Fruit fly (Drosophila melanogaster) whole organism, embryonic: ENCODE results near the gene spidey.

Source experiments
- ATbp ChIP-seq: fragments of 200-800 bp; sonication (Bioruptor generic); optimal IDR thresholded peaks from 2 replicates; lab custom pipeline; 2017; ENCODE audit warnings: missing biosample characterization, mild to moderate bottlenecking, missing genetic modification characterization, missing genetic modification reagents
- Adf1 ChIP-seq: fragments of 200-800 bp; sonication (Bioruptor generic); IDR thresholded peaks from 2 replicates; pipeline ENCODE4 v1.3.6; 2022; ENCODE audit warnings: missing biosample characterization, missing genetic modification characterization
- CG10462 ChIP-seq: fragments of 200-800 bp; sonication (Bioruptor generic); optimal IDR thresholded peaks from 2 replicates; lab custom pipeline; 2016; ENCODE audit warnings: missing biosample characterization, missing genetic modification characterization
- CG14014 ChIP-seq: fragments of 200-800 bp; sonication (Bioruptor generic); IDR thresholded peaks from 2 replicates; pipeline ENCODE4 v1.3.6; 2022; ENCODE audit warnings: missing biosample characterization, missing genetic modification characterization
- CG14050 ChIP-seq: fragments of 200-800 bp; sonication (Bioruptor generic); IDR thresholded peaks from 3 replicates; pipeline ENCODE4 v1.3.6; 2022; ENCODE audit warnings: missing biosample characterization, missing genetic modification characterization
- CG1602 ChIP-seq: fragments of 200-800 bp; sonication (Bioruptor generic); optimal IDR thresholded peaks from 3 replicates; lab custom pipeline; 2016; ENCODE audit warnings: missing biosample characterization, missing genetic modification characterization
- CG2129 ChIP-seq: fragments of 200-800 bp; sonication (Bioruptor generic); IDR thresholded peaks from 2 replicates; pipeline ENCODE4 v1.3.6; 2022; ENCODE audit warnings: missing biosample characterization, missing genetic modification characterization; ENCODE audit not compliant: partially characterized antibody
- CG30020 ChIP-seq: fragments of 200-800 bp; optimal IDR thresholded peaks from 2 replicates; lab custom pipeline; 2019; ENCODE audit warnings: missing biosample characterization, mild to moderate bottlenecking, missing genetic modification characterization, moderate library complexity
- CG30431 ChIP-seq: fragments of 200-800 bp; sonication (Bioruptor generic); optimal IDR thresholded peaks from 2 replicates; lab custom pipeline; 2017; ENCODE audit warnings: missing biosample characterization, missing genetic modification characterization
- CG3163 ChIP-seq: fragments of 200-800 bp; sonication (Bioruptor generic); optimal IDR thresholded peaks from 3 replicates; lab custom pipeline; 2016; ENCODE audit warnings: missing biosample characterization, missing genetic modification characterization
- CG33213 ChIP-seq: fragments of 200-800 bp; sonication (Bioruptor generic); optimal IDR thresholded peaks from 3 replicates; lab custom pipeline; 2016; ENCODE audit warnings: missing biosample characterization, missing genetic modification characterization
- CG42726 ChIP-seq: fragments of 200-800 bp; sonication (Bioruptor generic); IDR thresholded peaks from 2 replicates; pipeline ENCODE4 v1.3.6; 2022; ENCODE audit warnings: missing biosample characterization, missing genetic modification characterization; ENCODE audit not compliant: partially characterized antibody
- CG5245 ChIP-seq: fragments of 200-800 bp; sonication (Bioruptor generic); optimal IDR thresholded peaks from 3 replicates; lab custom pipeline; 2016; ENCODE audit warnings: missing biosample characterization, missing genetic modification characterization
- CG6689 ChIP-seq: fragments of 200-800 bp; sonication (Bioruptor generic); IDR thresholded peaks from 2 replicates; pipeline ENCODE4 v1.3.6; 2022; ENCODE audit warnings: missing biosample characterization, missing genetic modification characterization
- CG8478 ChIP-seq: fragments of >200 bp; optimal IDR thresholded peaks from 2 replicates; lab custom pipeline; 2018
- CG8944 ChIP-seq: fragments of 200-800 bp; sonication (Bioruptor generic); optimal IDR thresholded peaks from 3 replicates; lab custom pipeline; 2016; ENCODE audit warnings: missing biosample characterization, missing genetic modification characterization
- CG9437 ChIP-seq: fragments of 200-800 bp; sonication (Bioruptor generic); optimal IDR thresholded peaks from 2 replicates; lab custom pipeline; 2018; ENCODE audit warnings: missing biosample characterization, mild to moderate bottlenecking, missing genetic modification characterization
- Dref ChIP-seq: fragments of 200-800 bp; sonication (Bioruptor generic); IDR thresholded peaks from 2 replicates; pipeline ENCODE4 v1.3.6; 2022; ENCODE audit warnings: missing biosample characterization, missing genetic modification characterization
- E2f1 ChIP-seq: fragments of 200-800 bp; sonication (Bioruptor generic); IDR thresholded peaks from 2 replicates; pipeline ENCODE4 v1.3.6; 2022; ENCODE audit warnings: missing biosample characterization, missing genetic modification characterization
- Fer1 ChIP-seq: fragments of 200-800 bp; sonication (Bioruptor generic); optimal IDR thresholded peaks from 2 replicates; lab custom pipeline; 2017; ENCODE audit warnings: missing biosample characterization, mild to moderate bottlenecking, missing genetic modification characterization
- H15 ChIP-seq: fragments of 200-800 bp; sonication (Bioruptor generic); IDR thresholded peaks from 3 replicates; pipeline ENCODE4 v1.3.6; 2022; ENCODE audit warnings: missing biosample characterization, missing genetic modification characterization
- Hr78 ChIP-seq, 2 experiments: fragments of 200-800 bp in 1 of 2; fragments of >200 bp in 1 of 2; sonication (Bioruptor generic) in 1 of 2; optimal IDR thresholded peaks; 2 replicates each; lab custom pipeline; 2017 to 2019; ENCODE audit warnings: missing biosample characterization in 2 of 2, missing genetic modification characterization in 2 of 2, mild to moderate bottlenecking in 1 of 2, moderate library complexity in 1 of 2
- Meics ChIP-seq: fragments of 200-800 bp; sonication (Bioruptor generic); optimal IDR thresholded peaks from 2 replicates; lab custom pipeline; 2017; ENCODE audit warnings: missing biosample characterization, mild to moderate bottlenecking, missing genetic modification characterization
- Oaz ChIP-seq: fragments of 200-800 bp; sonication (Bioruptor generic); IDR thresholded peaks from 2 replicates; pipeline ENCODE4 v1.3.6; 2022; ENCODE audit warnings: missing biosample characterization, missing genetic modification characterization
- Rfx ChIP-seq: fragments of 200-800 bp; sonication (Bioruptor generic); IDR thresholded peaks from 2 replicates; pipeline ENCODE4 v1.3.6; 2022; ENCODE audit warnings: missing biosample characterization, missing genetic modification characterization
- Scr ChIP-seq: fragments of 200-800 bp; sonication (Bioruptor generic); IDR thresholded peaks from 2 replicates; pipeline ENCODE4 v1.3.6; 2022; ENCODE audit warnings: missing biosample characterization, missing genetic modification characterization; ENCODE audit not compliant: partially characterized antibody
- Side ChIP-seq: fragments of 200-800 bp; sonication (Bioruptor generic); optimal IDR thresholded peaks from 2 replicates; lab custom pipeline; 2016; ENCODE audit warnings: missing biosample characterization, missing genetic modification characterization
- ap ChIP-seq: fragments of 200-800 bp; sonication (Bioruptor generic); IDR thresholded peaks from 2 replicates; pipeline ENCODE4 v1.3.6; 2022; ENCODE audit warnings: missing biosample characterization, missing genetic modification characterization
- ase ChIP-seq: fragments of 200-800 bp; sonication (Bioruptor generic); IDR thresholded peaks from 3 replicates; pipeline ENCODE4 v1.3.6; 2022; ENCODE audit warnings: missing biosample characterization, missing genetic modification characterization
- br ChIP-seq: fragments of >200 bp; optimal IDR thresholded peaks from 2 replicates; lab custom pipeline; 2017
- dimm ChIP-seq: fragments of 200-800 bp; sonication (Bioruptor generic); IDR thresholded peaks from 2 replicates; pipeline ENCODE4 v1.3.6; 2022; ENCODE audit warnings: missing biosample characterization, missing genetic modification characterization
- dmrt99B ChIP-seq: fragments of 200-800 bp; sonication (Bioruptor generic); optimal IDR thresholded peaks from 2 replicates; lab custom pipeline; 2018; ENCODE audit warnings: missing biosample characterization, mild to moderate bottlenecking, missing genetic modification characterization, moderate library complexity
- fd64A ChIP-seq: fragments of 200-800 bp; sonication (Bioruptor generic); optimal IDR thresholded peaks from 3 replicates; lab custom pipeline; 2018; ENCODE audit warnings: missing biosample characterization, mild to moderate bottlenecking, missing genetic modification characterization
- gcm ChIP-seq: fragments of 200-800 bp; sonication (Bioruptor generic); optimal IDR thresholded peaks from 2 replicates; lab custom pipeline; 2019; ENCODE audit warnings: missing biosample characterization, mild to moderate bottlenecking, missing genetic modification characterization, moderate library complexity
- gfzf ChIP-seq: fragments of 200-800 bp; sonication (Bioruptor generic); optimal IDR thresholded peaks from 2 replicates; lab custom pipeline; 2016; ENCODE audit warnings: missing biosample characterization, mild to moderate bottlenecking, missing genetic modification characterization, moderate library complexity
- gsb ChIP-seq: fragments of 200-800 bp; sonication (Bioruptor generic); IDR thresholded peaks from 2 replicates; pipeline ENCODE4 v1.3.6; 2022; ENCODE audit warnings: missing biosample characterization, missing genetic modification characterization
- klu ChIP-seq: fragments of 200-800 bp; sonication (Bioruptor generic); IDR thresholded peaks from 2 replicates; pipeline ENCODE4 v1.3.6; 2022; ENCODE audit warnings: missing biosample characterization, missing genetic modification characterization
- knrl ChIP-seq: fragments of 200-800 bp; sonication (Bioruptor generic); IDR thresholded peaks from 3 replicates; pipeline ENCODE4 v1.3.6; 2022; ENCODE audit warnings: missing biosample characterization, missing genetic modification characterization; ENCODE audit not compliant: partially characterized antibody
- lilli ChIP-seq: fragments of 200-800 bp; sonication (Bioruptor generic); optimal IDR thresholded peaks from 3 replicates; lab custom pipeline; 2016; ENCODE audit warnings: missing biosample characterization, missing genetic modification characterization
- onecut ChIP-seq: fragments of 200-800 bp; sonication (Bioruptor generic); IDR thresholded peaks from 2 replicates; pipeline ENCODE4 v1.3.6; 2022; ENCODE audit warnings: missing biosample characterization, missing genetic modification characterization
- p53 ChIP-seq: fragments of 200-800 bp; sonication (Bioruptor generic); optimal IDR thresholded peaks from 2 replicates; lab custom pipeline; 2016; ENCODE audit warnings: missing biosample characterization, missing genetic modification characterization
- pfk ChIP-seq: fragments of 200-800 bp; sonication (Bioruptor generic); optimal IDR thresholded peaks from 2 replicates; lab custom pipeline; 2018; ENCODE audit warnings: missing biosample characterization, mild to moderate bottlenecking, missing genetic modification characterization, moderate library complexity
- pho ChIP-seq: fragments of 200-800 bp; sonication (Bioruptor generic); optimal IDR thresholded peaks from 2 replicates; lab custom pipeline; 2016; ENCODE audit warnings: missing biosample characterization, missing genetic modification characterization
- seq ChIP-seq: fragments of 200-800 bp; sonication (Bioruptor generic); IDR thresholded peaks from 2 replicates; pipeline ENCODE4 v1.3.6; 2022; ENCODE audit warnings: missing biosample characterization, missing genetic modification characterization
- tgo ChIP-seq: fragments of 200-800 bp; sonication (Bioruptor generic); IDR thresholded peaks from 3 replicates; pipeline ENCODE4 v1.3.6; 2022; ENCODE audit warnings: missing biosample characterization, missing genetic modification characterization
- trh ChIP-seq: fragments of 200-800 bp; sonication (Bioruptor generic); optimal IDR thresholded peaks from 2 replicates; lab custom pipeline; 2016; ENCODE audit warnings: missing biosample characterization, missing genetic modification characterization
- twi ChIP-seq: fragments of 200-800 bp; optimal IDR thresholded peaks from 2 replicates; lab custom pipeline; 2019; ENCODE audit warnings: missing biosample characterization, mild to moderate bottlenecking, missing genetic modification characterization, moderate library complexity
- tx ChIP-seq: fragments of 200-800 bp; sonication (Bioruptor generic); optimal IDR thresholded peaks from 2 replicates; lab custom pipeline; 2016; ENCODE audit warnings: missing biosample characterization, missing genetic modification characterization
- unpg ChIP-seq: fragments of 200-800 bp; sonication (Bioruptor generic); optimal IDR thresholded peaks from 3 replicates; lab custom pipeline; 2018; ENCODE audit warnings: missing biosample characterization, mild to moderate bottlenecking, missing genetic modification characterization, moderate library complexity
- yki ChIP-seq: fragments of >200 bp; optimal IDR thresholded peaks from 3 replicates; lab custom pipeline; 2018

spidey gene

dm6 chrX:7934679-7935078, 25.9 kb downstream of the spidey start, which contains the start of gene RpS14b (continued):
- TF ChIP-seq CG14050 (GFP tag; lab: Robert Waterston, UW), result peak; percentile 58
- peak; percentile 16 for TF ChIP-seq ATbp (GFP tag; lab: Kevin White, UChicago)

- TF ChIP-seq CG10462 (GFP tag; lab: Kevin White, UChicago) (no peak), klu (no peak), Hr78 (GFP tag; optimal IDR thresholded peaks at IDR 0.05; lab: Kevin White, UChicago) (no peak), Side (no peak), ap (GFP tag; lab: Robert Waterston, UW) (no peak), tx (GFP tag; lab: Kevin White, UChicago) (no peak), pfk (GFP tag; lab: Kevin White, UChicago) (no peak), unpg (no peak), twi (tag; lab: Kevin White, UChicago) (no peak), p53 (GFP tag; lab: Kevin White, UChicago) (peak; percentile 27), Scr (GFP tag; lab: Robert Waterston, UW) (peak; percentile 78), Rfx (GFP tag; lab: Robert Waterston, UW) (peak; percentile 42), CG14014 (GFP tag; lab: Robert Waterston, UW) (no peak), gfzf (GFP tag; lab: Kevin White, UChicago) (peak; percentile 69), CG8478 (lab: Kevin White, UChicago) (peak; percentile 95), CG2129 (GFP tag; lab: Robert Waterston, UW) (0 out of 2 replicates have a peak, but pooled peaks have one; percentile 30), Adf1 (GFP tag; lab: Robert Waterston, UW) (no peak), CG1602 (no peak), seq (GFP tag; lab: Robert Waterston, UW) (no peak), fd64A (GFP tag; lab: Kevin White, UChicago) (no peak), tgo (GFP tag; lab: Robert Waterston, UW) (no peak), CG30020 (tag; lab: Kevin White, UChicago) (peak; percentile 29), CG30431 (no peak), yki (lab: Kevin White, UChicago) (no peak), dimm (GFP tag; lab: Robert Waterston, UW) (no peak), lilli (GFP tag; lab: Kevin White, UChicago) (no peak), ase (GFP tag; lab: Robert Waterston, UW) (no peak), CG8944 (GFP tag; lab: Kevin White, UChicago) (no peak), CG6689 (GFP tag; lab: Robert Waterston, UW) (no peak), trh (GFP tag; lab: Kevin White, UChicago) (no peak), CG5245 (GFP tag; lab: Kevin White, UChicago) (no peak), Dref (GFP tag; lab: Robert Waterston, UW) (peak; percentile 87), Oaz (GFP tag; lab: Robert Waterston, UW) (no peak), gcm (GFP tag; lab: Kevin White, UChicago) (no peak), br (lab: Kevin White, UChicago) (no peak), gsb (GFP tag; lab: Robert Waterston, UW) (no peak), Fer1 (peak; percentile 35), dmrt99B (tag; lab: Kevin White, UChicago) (no peak), knrl (GFP tag; lab: Robert Waterston, UW) (peak; percentile 79), Meics (GFP tag; lab: Kevin White, UChicago) (no peak), onecut (no peak), CG9437 (no peak), CG33213 (GFP tag; lab: Kevin White, UChicago) (no peak), pho (no peak), CG42726 (peak; percentile 82), H15 (no peak), E2f1 (GFP tag; lab: Robert Waterston, UW) (no peak), CG3163 (GFP tag; lab: Kevin White, UChicago) (no peak)
These were observed 27.3 kb downstream of the spidey start, which contains the start of gene Ubr3 for dm6 chrX:7935798-7936572. Ubr3 (plus strand) TSS chrX:7935896.
